Fruit fly (Drosophila melanogaster): ENCODE results near the gene P5cr.

The P5cr gene

DNA sequence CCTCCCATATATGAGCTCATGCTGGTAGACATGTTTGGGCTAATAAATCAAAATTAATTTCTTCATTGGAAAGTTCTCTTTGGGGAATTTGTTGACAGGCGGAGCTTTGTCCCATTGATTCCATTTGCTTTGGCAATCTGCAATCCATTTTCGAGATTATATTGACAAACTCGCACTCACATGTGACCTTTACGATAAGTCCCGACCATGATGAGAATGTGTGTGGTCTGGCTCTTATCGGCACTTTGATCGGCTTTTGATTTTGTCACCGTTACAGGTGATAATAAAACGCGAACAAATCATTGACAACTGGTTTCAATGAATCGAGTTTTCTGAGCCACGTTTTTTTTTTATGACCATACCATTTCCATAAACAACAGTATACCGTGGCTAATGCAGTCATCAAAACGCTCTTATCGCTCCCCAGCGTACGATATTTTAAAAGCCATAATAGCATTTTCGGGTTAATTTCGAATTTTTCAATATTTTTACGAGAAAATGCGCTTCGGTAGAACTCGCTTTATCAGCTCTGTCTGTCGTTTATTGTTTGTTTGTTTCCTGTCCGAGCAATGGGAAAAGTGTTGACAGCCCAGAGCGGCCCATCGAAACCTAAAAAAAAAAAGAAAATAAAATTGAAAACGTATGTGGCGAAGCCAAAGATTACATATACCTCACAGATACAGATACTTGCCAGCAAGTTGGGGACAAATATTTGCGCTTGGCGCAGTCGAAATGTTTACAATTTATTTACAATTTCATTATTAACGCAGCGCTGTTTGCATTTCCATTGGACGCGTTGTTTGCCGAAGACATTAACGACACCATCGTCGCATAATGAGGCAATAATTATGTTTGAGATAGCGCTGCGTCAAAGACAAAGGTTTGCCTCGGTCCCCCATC, 31.1 kb upstream of the P5cr start:
- TF ChIP-seq foxo (GFP tag; optimal IDR thresholded peaks at IDR 0.05) = peak in 1 of 2 experiments; percentile 7
- TF ChIP-seq ey (GFP tag; optimal IDR thresholded peaks at IDR 0.05) = no peak
- TF ChIP-seq Dfd (GFP tag; optimal IDR thresholded peaks at IDR 0.05) = no peak
- TF ChIP-seq Jra (GFP tag; optimal IDR thresholded peaks at IDR 0.05) = no peak
- peak; percentile 37 for TF ChIP-seq rgr (GFP tag; optimal IDR thresholded peaks at IDR 0.05)
- no peak for TF ChIP-seq pan (optimal IDR thresholded peaks at IDR 0.05)
- peak; percentile 47 for TF ChIP-seq sv (GFP tag; optimal IDR thresholded peaks at IDR 0.05)
- TF ChIP-seq Dif (GFP tag; optimal IDR thresholded peaks at IDR 0.05; ENCODE audit: partially characterized antibody) = no peak
- no peak for TF ChIP-seq Myc (optimal IDR thresholded peaks at IDR 0.05)
- TF ChIP-seq br (GFP tag; optimal IDR thresholded peaks at IDR 0.05) = peak; percentile 9
- no peak for TF ChIP-seq CG32264 (GFP tag; optimal IDR thresholded peaks at IDR 0.05)
- TF ChIP-seq psq (GFP tag; optimal IDR thresholded peaks at IDR 0.05) = peak; percentile 7
- TF ChIP-seq woc (GFP tag; optimal IDR thresholded peaks at IDR 0.05) = no peak
- TF ChIP-seq Hr83 (GFP tag; optimal IDR thresholded peaks at IDR 0.05; ENCODE audit: poor library complexity, severe bottlenecking) = no peak
- TF ChIP-seq Sp1 (GFP tag; optimal IDR thresholded peaks at IDR 0.05) = no peak
- no peak for TF ChIP-seq CG9705 (GFP tag; optimal IDR thresholded peaks at IDR 0.05)
- no peak for TF ChIP-seq sage (GFP tag; optimal IDR thresholded peaks at IDR 0.05)
- TF ChIP-seq jim (GFP tag; optimal IDR thresholded peaks at IDR 0.05) = no peak
- no peak for TF ChIP-seq Vsx2 (GFP tag; optimal IDR thresholded peaks at IDR 0.05; ENCODE audit: partially characterized antibody)
- TF ChIP-seq Hnf4 (GFP tag; optimal IDR thresholded peaks at IDR 0.05) = peak; percentile 5
- no peak for TF ChIP-seq tai (GFP tag; optimal IDR thresholded peaks at IDR 0.05)
- no peak for TF ChIP-seq GATAd (GFP tag; optimal IDR thresholded peaks at IDR 0.05)
- TF ChIP-seq N (GFP tag; optimal IDR thresholded peaks at IDR 0.05) = no peak
- no peak for TF ChIP-seq lola (GFP tag; optimal IDR thresholded peaks at IDR 0.05)
- TF ChIP-seq brk (GFP tag; optimal IDR thresholded peaks at IDR 0.05) = no peak
- no peak for TF ChIP-seq h (GFP tag; optimal IDR thresholded peaks at IDR 0.05)

- TF ChIP-seq rgr (GFP tag; optimal IDR thresholded peaks at IDR 0.05) (no peak), dl (GFP tag; optimal IDR thresholded peaks at IDR 0.05; ENCODE audit: insufficient read depth in 1 of 2, partially characterized antibody in 2 of 2) (no peak), fru (GFP tag; optimal IDR thresholded peaks at IDR 0.05) (no peak), foxo (GFP tag; optimal IDR thresholded peaks at IDR 0.05) (no peak), woc (GFP tag; optimal IDR thresholded peaks at IDR 0.05) (no peak), dmrt93B (GFP tag; optimal IDR thresholded peaks at IDR 0.05) (no peak), pan (optimal IDR thresholded peaks at IDR 0.05) (no peak), Dif (GFP tag; optimal IDR thresholded peaks at IDR 0.05; ENCODE audit: partially characterized antibody) (no peak), Jra (GFP tag; optimal IDR thresholded peaks at IDR 0.05) (no peak), HLH106 (tag; optimal IDR thresholded peaks at IDR 0.05) (no peak), brk (GFP tag; optimal IDR thresholded peaks at IDR 0.05) (no peak), Hr83 (GFP tag; optimal IDR thresholded peaks at IDR 0.05; ENCODE audit: poor library complexity, severe bottlenecking) (no peak), N (GFP tag; optimal IDR thresholded peaks at IDR 0.05) (no peak), GATAd (GFP tag; optimal IDR thresholded peaks at IDR 0.05) (no peak), Hr78 (GFP tag; optimal IDR thresholded peaks at IDR 0.05) (no peak), Abd-B (GFP tag; optimal IDR thresholded peaks at IDR 0.05) (no peak), CrebA (GFP tag; optimal IDR thresholded peaks at IDR 0.05; ENCODE audit: borderline replicate concordance) (no peak), CG32264 (GFP tag; optimal IDR thresholded peaks at IDR 0.05) (no peak), Sp1 (GFP tag; optimal IDR thresholded peaks at IDR 0.05) (no peak)
These were observed 30.4 kb upstream of the P5cr start for dm6 chr3R:18998370-18998769.

DNA sequence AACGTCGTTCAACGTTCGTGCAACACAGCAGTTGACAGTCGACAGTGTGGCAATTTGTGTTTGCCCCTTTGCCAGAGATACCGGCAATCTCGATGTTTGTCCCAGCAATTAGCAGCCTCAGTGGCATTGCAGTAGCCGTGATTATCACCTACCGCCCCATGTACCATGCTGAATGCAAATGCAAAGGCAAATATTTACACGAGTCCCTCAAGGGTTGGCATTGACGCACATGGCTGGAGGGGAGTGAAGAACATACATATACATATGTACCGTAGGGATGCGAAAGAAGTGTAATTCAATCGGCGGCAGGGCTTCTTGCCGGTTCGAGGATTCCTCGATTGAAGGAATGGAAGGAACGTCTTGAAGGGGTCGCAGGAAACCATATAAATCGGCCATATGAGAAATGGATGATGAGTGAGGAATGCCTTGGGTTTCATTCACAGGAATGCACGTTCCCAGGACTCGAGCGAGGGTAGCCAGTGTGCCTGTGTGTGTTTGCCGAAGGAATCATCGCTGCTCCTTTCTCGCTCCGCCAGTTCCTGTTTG, 28.8 kb upstream of the P5cr start:
- no peak for TF ChIP-seq jim (GFP tag; optimal IDR thresholded peaks at IDR 0.05)
- no peak for TF ChIP-seq dl (GFP tag; optimal IDR thresholded peaks at IDR 0.05; ENCODE audit: insufficient read depth in 1 of 2, partially characterized antibody in 2 of 2)
- no peak for TF ChIP-seq CG32264 (GFP tag; optimal IDR thresholded peaks at IDR 0.05)
- TF ChIP-seq N (GFP tag; optimal IDR thresholded peaks at IDR 0.05) = no peak
- TF ChIP-seq foxo (GFP tag; optimal IDR thresholded peaks at IDR 0.05) = no peak
- no peak for TF ChIP-seq Sp1 (GFP tag; optimal IDR thresholded peaks at IDR 0.05)
- no peak for TF ChIP-seq dmrt93B (GFP tag; optimal IDR thresholded peaks at IDR 0.05)
- TF ChIP-seq Dif (GFP tag; optimal IDR thresholded peaks at IDR 0.05; ENCODE audit: partially characterized antibody) = no peak
- TF ChIP-seq OdsH (GFP tag; optimal IDR thresholded peaks at IDR 0.05) = no peak
- no peak for TF ChIP-seq Abd-B (GFP tag; optimal IDR thresholded peaks at IDR 0.05)

Data from whole organism, wandering third instar larva.